Fruit fly (Drosophila melanogaster) ovary, adult (tissue): Measurements from ENCODE around the gene CG7519.

ENCODE experiments used
- CG17801 ChIP-seq: fragments of 200-800 bp; optimal IDR thresholded peaks from 2 replicates; lab custom pipeline; 2019; ENCODE audit warnings: missing biosample characterization, mild to moderate bottlenecking, missing genetic modification characterization, moderate library complexity; ENCODE audit not compliant: partially characterized antibody

CG7519 gene

dm6 chr3L:21492723-21493316, at the start of gene CG7519, which contains the start of gene CG7202:
Gene CG7519 (plus strand): TSS chr3L:21493083.
Gene CG7202 (minus strand): TSS chr3L:21492773.
- no peak for TF ChIP-seq CG17801 (GFP tag; lab: Kevin White, UChicago)

DNA sequence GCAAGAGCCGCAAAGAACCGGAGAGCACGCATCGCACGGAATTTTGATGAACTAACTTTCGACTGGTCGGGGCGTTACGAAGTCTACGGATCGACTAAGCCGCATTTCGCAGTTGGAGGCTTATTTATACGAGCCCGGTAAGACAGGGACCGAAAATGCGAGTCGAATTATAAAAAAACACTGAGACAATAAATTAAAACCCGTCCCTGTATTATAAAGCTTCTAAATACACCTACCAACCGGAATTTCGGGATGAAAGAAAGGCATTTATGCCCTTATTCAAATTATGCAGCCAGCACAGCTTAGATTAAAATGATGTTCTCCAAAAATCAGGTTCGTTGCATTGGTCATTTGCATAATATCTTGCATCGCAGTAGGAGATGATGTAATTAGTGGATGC, 48.2 kb upstream of the CG7519 start, which contains the start of gene Alp1:
Alp1 (minus strand) TSS at position 101 of the 400 bp plus-strand sequence.
- no peak for TF ChIP-seq CG17801 (GFP tag; lab: Kevin White, UChicago)

- peak; percentile 39 for TF ChIP-seq CG17801 (GFP tag; lab: Kevin White, UChicago)
These were observed 47.2 kb upstream of the CG7519 start, which contains the start of gene Syx7 for dm6 chr3L:21445704-21446103. Gene Syx7 (plus strand): TSS chr3L:21445834.

dm6 chr3L:21449336-21449735, 43.5 kb upstream of the CG7519 start:
- no peak for TF ChIP-seq CG17801 (GFP tag; lab: Kevin White, UChicago)

- TF ChIP-seq CG17801 (GFP tag; lab: Kevin White, UChicago) = no peak
These were observed 42.4 kb upstream of the CG7519 start for dm6 chr3L:21450486-21450885.

DNA sequence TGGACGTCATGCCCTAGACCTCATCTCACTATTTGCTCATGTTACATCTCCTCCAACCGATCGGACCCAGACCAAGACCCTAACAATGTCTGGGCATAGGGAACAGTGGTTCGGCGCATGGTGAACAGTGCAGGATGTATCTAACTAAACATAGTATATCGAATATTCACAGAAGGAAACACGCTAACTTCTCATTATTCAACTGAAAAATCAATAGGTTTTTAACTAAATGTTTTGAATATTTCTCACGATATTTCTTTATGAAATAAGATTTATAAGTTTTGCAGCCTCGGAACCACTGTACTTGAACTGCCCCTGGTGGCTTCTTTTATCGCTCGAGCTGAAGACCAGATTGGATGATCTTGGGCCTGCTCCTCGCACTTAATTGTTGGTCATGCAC, 39.3 kb upstream of the CG7519 start:
- no peak for TF ChIP-seq CG17801 (GFP tag; lab: Kevin White, UChicago)

DNA sequence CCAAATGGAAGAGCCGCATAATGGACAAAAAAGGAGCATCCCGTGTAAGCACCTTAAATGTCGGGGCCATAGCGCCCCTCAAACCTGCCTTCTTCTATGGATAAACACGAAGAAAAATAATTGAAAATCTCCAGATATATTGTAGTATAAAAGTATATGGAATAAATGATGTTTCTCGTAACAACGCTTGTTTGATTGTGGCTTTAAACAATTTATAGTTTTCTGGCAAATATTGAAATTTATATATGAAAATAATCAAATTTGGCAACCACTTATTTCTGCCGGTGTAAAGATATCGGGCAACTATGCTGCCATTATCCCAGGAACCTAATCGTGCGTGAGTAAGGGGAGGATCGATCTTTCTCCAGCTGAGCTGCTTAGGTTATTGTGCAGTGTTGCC, 37.7 kb upstream of the CG7519 start:
- TF ChIP-seq CG17801 (GFP tag; lab: Kevin White, UChicago) = no peak

DNA sequence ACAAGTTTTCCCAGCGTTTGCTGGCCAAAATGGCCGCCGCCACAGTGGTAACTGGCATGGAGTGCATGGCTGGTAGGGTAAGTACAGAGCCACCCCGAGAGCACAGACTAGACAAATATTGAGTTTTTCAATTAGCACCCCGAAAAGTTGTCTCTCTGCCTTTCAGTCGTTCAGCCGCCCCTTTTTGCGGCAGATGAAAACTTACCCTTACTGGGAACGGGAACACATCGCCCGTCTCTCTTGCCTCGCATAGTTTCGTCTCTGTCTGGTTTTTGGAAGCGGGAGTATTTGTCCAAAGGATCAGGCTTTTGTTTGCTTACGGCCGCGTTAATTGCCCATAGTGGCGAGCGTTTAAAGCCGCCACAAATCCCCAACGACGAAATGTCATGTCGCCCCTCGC, 34.1 kb upstream of the CG7519 start:
- TF ChIP-seq CG17801 (GFP tag; lab: Kevin White, UChicago) = no peak

- no peak for TF ChIP-seq CG17801 (GFP tag; lab: Kevin White, UChicago)
These were observed 32.6 kb upstream of the CG7519 start for dm6 chr3L:21460149-21460873.

dm6 chr3L:21462860-21463259, 30.0 kb upstream of the CG7519 start:
- TF ChIP-seq CG17801 (GFP tag; lab: Kevin White, UChicago) = no peak

DNA sequence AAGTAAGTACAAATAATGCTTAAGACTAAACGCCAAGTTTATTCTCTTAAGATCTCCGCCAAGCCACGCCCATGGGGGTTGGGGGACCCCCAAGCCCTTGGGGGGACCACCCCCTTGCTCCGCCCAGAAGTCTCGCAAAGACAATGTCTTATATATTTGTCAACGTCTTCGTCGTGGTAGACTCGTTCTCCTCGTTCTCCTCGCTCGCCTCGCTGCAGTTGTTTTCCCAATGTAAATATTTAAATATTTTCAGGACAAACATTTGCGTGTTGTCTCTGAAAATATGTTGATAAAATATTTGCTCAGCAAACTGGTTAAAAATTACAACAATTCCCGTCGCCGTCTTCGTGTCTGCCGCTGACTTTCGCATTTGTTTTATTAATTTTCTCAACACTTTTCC, 28.6 kb upstream of the CG7519 start:
- TF ChIP-seq CG17801 (GFP tag; lab: Kevin White, UChicago) = no peak

- no peak for TF ChIP-seq CG17801 (GFP tag; lab: Kevin White, UChicago)
These were observed 27.4 kb upstream of the CG7519 start for dm6 chr3L:21465261-21466112.

DNA sequence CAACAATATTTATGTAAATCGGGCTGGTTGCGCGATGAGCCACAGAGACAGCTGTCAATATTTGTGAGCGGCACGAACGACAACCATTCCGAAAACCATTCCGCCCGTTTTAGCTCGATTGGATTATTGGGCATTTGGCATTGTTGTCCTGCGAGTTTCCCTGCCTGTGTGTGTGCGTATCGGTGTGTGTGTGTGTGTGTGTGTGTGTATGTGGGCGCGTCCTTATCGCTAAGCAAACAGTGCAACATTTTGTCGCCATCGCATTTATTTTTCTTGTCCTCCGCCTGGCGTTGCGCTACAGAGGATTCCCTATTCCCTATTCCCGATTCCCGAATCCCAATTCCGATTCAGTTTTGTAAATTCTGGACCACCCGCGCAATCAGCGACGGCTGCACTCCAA, 21.0 kb upstream of the CG7519 start:
- no peak for TF ChIP-seq CG17801 (GFP tag; lab: Kevin White, UChicago)

dm6 chr3L:21476429-21477006, 16.4 kb upstream of the CG7519 start, which contains the start of gene croc:
Gene croc (minus strand): TSS chr3L:21476479.
- no peak for TF ChIP-seq CG17801 (GFP tag; lab: Kevin White, UChicago)

dm6 chr3L:21477866-21478265, 15.0 kb upstream of the CG7519 start:
- no peak for TF ChIP-seq CG17801 (GFP tag; lab: Kevin White, UChicago)
